Worm (Caenorhabditis elegans) whole organism, L4 larva: ENCODE data around the gene C56E10.3.
A peak's percentile ranks its signal among the peaks of the same experiment; 100 is the strongest.

ENCODE experiments used
- F10B5.3 ChIP-seq: sonication (generic microtip); optimal IDR thresholded peaks from 2 replicates; lab custom pipeline; 2016; ENCODE audit warnings: mild to moderate bottlenecking, missing genetic modification characterization, missing compliant biosample characterization
- F26F4.8 ChIP-seq: fragments of 200-800 bp; sonication (Bioruptor generic); conservative IDR thresholded peaks from 2 replicates; pipeline ENCODE4 v1.3.6; 2022; ENCODE audit warnings: missing genetic modification characterization, missing compliant biosample characterization
- F49E8.2 ChIP-seq: sonication (generic microtip); optimal IDR thresholded peaks from 2 replicates; lab custom pipeline; 2016; ENCODE audit warnings: missing compliant biosample characterization, mild to moderate bottlenecking, missing genetic modification characterization, borderline replicate concordance
- R02D3.7 ChIP-seq: fragments of 150-350 bp; sonication (generic microtip); optimal IDR thresholded peaks from 3 replicates; lab custom pipeline; 2014; ENCODE audit warnings: missing biosample characterization, missing genetic modification characterization
- T20F7.1 ChIP-seq: fragments of 200-800 bp; sonication (Bioruptor generic); optimal IDR thresholded peaks from 2 replicates; lab custom pipeline; 2018; ENCODE audit warnings: mild to moderate bottlenecking, missing genetic modification characterization, missing compliant biosample characterization
- T26A8.4 ChIP-seq: fragments of 200-800 bp; sonication (Bioruptor generic); IDR thresholded peaks from 2 replicates; pipeline ENCODE4 v1.3.6; 2022; ENCODE audit warnings: missing genetic modification characterization, missing compliant biosample characterization
- Y48G9A.11 ChIP-seq: fragments of 200-800 bp; sonication (Bioruptor generic); IDR thresholded peaks from 2 replicates; pipeline ENCODE4 v1.3.6; 2022; ENCODE audit warnings: missing genetic modification reagents, missing genetic modification characterization, missing compliant biosample characterization
- Y75B8A.6 ChIP-seq: fragments of 200-800 bp; sonication (Bioruptor generic); IDR thresholded peaks from 2 replicates; pipeline ENCODE4 v1.3.6; 2022; ENCODE audit warnings: missing genetic modification reagents, missing genetic modification characterization, missing compliant biosample characterization
- attf-4 ChIP-seq: sonication (generic microtip); optimal IDR thresholded peaks from 3 replicates; lab custom pipeline; 2017; ENCODE audit warnings: missing biosample characterization, missing genetic modification characterization
- daf-16 ChIP-seq, 3 experiments: sonication (generic microtip); optimal IDR thresholded peaks; 2 replicates each; lab custom pipeline; 2016 to 2017; ENCODE audit warnings: missing genetic modification characterization in 3 of 3, missing genetic modification reagents in 3 of 3, mild to moderate bottlenecking in 2 of 3, missing compliant biosample characterization in 2 of 3, missing biosample characterization in 1 of 3, moderate library complexity in 1 of 3
- dmd-6 ChIP-seq: fragments of 200-800 bp; sonication (Bioruptor generic); IDR thresholded peaks from 2 replicates; pipeline ENCODE4 v1.3.6; 2022; ENCODE audit warnings: missing genetic modification reagents, missing genetic modification characterization, missing compliant biosample characterization
- dmd-8 ChIP-seq: fragments of 200-800 bp; sonication (Bioruptor generic); IDR thresholded peaks from 2 replicates; pipeline ENCODE4 v1.3.6; 2022; ENCODE audit warnings: missing genetic modification characterization, missing compliant biosample characterization
- dpl-1 ChIP-seq: fragments of 150-350 bp; optimal IDR thresholded peaks from 2 replicates; lab custom pipeline; 2014; ENCODE audit warnings: missing biosample characterization, missing genetic modification reagents, missing genetic modification characterization
- dve-1 ChIP-seq: sonication (generic microtip); optimal IDR thresholded peaks from 2 replicates; lab custom pipeline; 2017; ENCODE audit warnings: antibody characterized with exemption, mild to moderate bottlenecking, missing genetic modification characterization, missing compliant biosample characterization; ENCODE audit not compliant: insufficient read depth
- fkh-10 ChIP-seq: fragments of 150-350 bp; optimal IDR thresholded peaks from 2 replicates; lab custom pipeline; 2014; ENCODE audit warnings: missing biosample characterization, missing genetic modification reagents, missing genetic modification characterization
- fos-1 ChIP-seq: fragments of 150-350 bp; optimal IDR thresholded peaks from 2 replicates; lab custom pipeline; 2014; ENCODE audit warnings: missing biosample characterization, missing genetic modification characterization
- hif-1 ChIP-seq, 2 experiments: sonication (generic microtip); optimal IDR thresholded peaks; 2 replicates each; lab custom pipeline; 2016 to 2017; ENCODE audit warnings: missing compliant biosample characterization in 2 of 2, missing genetic modification characterization in 2 of 2, missing genetic modification reagents in 2 of 2, missing genotype in 2 of 2, mild to moderate bottlenecking in 1 of 2
- hlh-11 ChIP-seq: fragments of 200-800 bp; sonication (Bioruptor generic); optimal IDR thresholded peaks from 2 replicates; lab custom pipeline; 2018; ENCODE audit warnings: mild to moderate bottlenecking, missing genetic modification characterization, missing compliant biosample characterization
- hlh-30 ChIP-seq: sonication (generic microtip); optimal IDR thresholded peaks from 2 replicates; lab custom pipeline; 2017; ENCODE audit warnings: antibody characterized with exemption, mild to moderate bottlenecking, missing genetic modification characterization, missing compliant biosample characterization; ENCODE audit not compliant: insufficient read depth
- lim-7 ChIP-seq: fragments of 200-800 bp; sonication (Bioruptor generic); IDR thresholded peaks from 2 replicates; pipeline ENCODE4 v1.3.6; 2022; ENCODE audit warnings: missing genetic modification characterization, missing compliant biosample characterization
- lin-1 ChIP-seq: fragments of 200-800 bp; sonication (Bioruptor generic); IDR thresholded peaks from 2 replicates; pipeline ENCODE4 v1.3.6; 2022; ENCODE audit warnings: missing genetic modification reagents, missing genetic modification characterization, missing compliant biosample characterization
- lin-29 ChIP-seq: fragments of 200-800 bp; sonication (Bioruptor generic); IDR thresholded peaks from 2 replicates; pipeline ENCODE4 v1.3.6; 2022; ENCODE audit warnings: missing genetic modification reagents, missing genetic modification characterization, missing compliant biosample characterization
- lin-39 ChIP-seq: fragments of 150-350 bp; optimal IDR thresholded peaks from 2 replicates; lab custom pipeline; 2014; ENCODE audit warnings: missing biosample characterization, missing genetic modification reagents, missing genetic modification characterization
- lir-3 ChIP-seq: sonication (generic microtip); optimal IDR thresholded peaks from 2 replicates; lab custom pipeline; 2016; ENCODE audit warnings: mild to moderate bottlenecking, missing genetic modification characterization, missing compliant biosample characterization
- mdl-1 ChIP-seq, 2 experiments: fragments of 150-350 bp in 1 of 2; sonication (generic microtip) in 1 of 2; optimal IDR thresholded peaks; 2 replicates each; lab custom pipeline; 2014 to 2017; ENCODE audit warnings: missing biosample characterization in 2 of 2, missing genetic modification characterization in 2 of 2
- mep-1 ChIP-seq: fragments of 150-350 bp; sonication (generic microtip); optimal IDR thresholded peaks from 3 replicates; lab custom pipeline; 2014; ENCODE audit warnings: missing biosample characterization, missing genetic modification characterization
- mxl-2 ChIP-seq: fragments of 200-800 bp; sonication (Bioruptor generic); conservative IDR thresholded peaks from 2 replicates; pipeline ENCODE4 v1.3.6; 2022; ENCODE audit warnings: missing genetic modification reagents, missing genetic modification characterization, missing compliant biosample characterization
- mxl-3 ChIP-seq: fragments of 200-800 bp; sonication (Bioruptor generic); optimal IDR thresholded peaks from 2 replicates; lab custom pipeline; 2018; ENCODE audit warnings: mild to moderate bottlenecking, missing genetic modification characterization, missing compliant biosample characterization
- nhr-102 ChIP-seq: sonication (generic microtip); optimal IDR thresholded peaks from 2 replicates; lab custom pipeline; 2016; ENCODE audit warnings: mild to moderate bottlenecking, missing genetic modification characterization, moderate library complexity, missing compliant biosample characterization
- nhr-237 ChIP-seq: sonication (generic microtip); optimal IDR thresholded peaks from 2 replicates; lab custom pipeline; 2017; ENCODE audit warnings: missing biosample characterization, missing genetic modification characterization
- nhr-28 ChIP-seq: fragments of 150-350 bp; optimal IDR thresholded peaks from 2 replicates; lab custom pipeline; 2014; ENCODE audit warnings: missing biosample characterization, missing genetic modification characterization
- nhr-48 ChIP-seq: sonication (generic microtip); optimal IDR thresholded peaks from 2 replicates; lab custom pipeline; 2016; ENCODE audit warnings: mild to moderate bottlenecking, missing genetic modification characterization, missing compliant biosample characterization
- nhr-76 ChIP-seq: fragments of 150-350 bp; optimal IDR thresholded peaks from 2 replicates; lab custom pipeline; 2014; ENCODE audit warnings: missing biosample characterization, missing genetic modification characterization
- nhr-77 ChIP-seq: fragments of 150-350 bp; optimal IDR thresholded peaks from 2 replicates; lab custom pipeline; 2014; ENCODE audit warnings: missing biosample characterization, missing genetic modification characterization
- pqm-1 ChIP-seq: sonication (generic microtip); optimal IDR thresholded peaks from 2 replicates; lab custom pipeline; 2017; ENCODE audit warnings: missing biosample characterization, missing genetic modification characterization
- rbr-2 ChIP-seq: sonication (generic microtip); optimal IDR thresholded peaks from 2 replicates; lab custom pipeline; 2016; ENCODE audit warnings: missing genotype, missing genetic modification characterization, missing compliant biosample characterization
- set-16 ChIP-seq: fragments of 200-800 bp; sonication (Bioruptor generic); IDR thresholded peaks from 2 replicates; pipeline ENCODE4 v1.3.6; 2022; ENCODE audit warnings: missing genetic modification reagents, missing genetic modification characterization, missing compliant biosample characterization
- skn-1 ChIP-seq: fragments of 150-350 bp; optimal IDR thresholded peaks from 2 replicates; lab custom pipeline; 2014; ENCODE audit warnings: missing biosample characterization, missing genetic modification characterization
- tra-1 ChIP-seq: fragments of 200-800 bp; sonication (Bioruptor generic); IDR thresholded peaks from 2 replicates; pipeline ENCODE4 v1.3.6; 2022; ENCODE audit warnings: missing genetic modification reagents, missing genetic modification characterization, missing compliant biosample characterization
- unc-130 ChIP-seq: sonication (generic microtip); optimal IDR thresholded peaks from 2 replicates; lab custom pipeline; 2016; ENCODE audit warnings: missing genetic modification reagents, missing genetic modification characterization, missing compliant biosample characterization
- unc-62 ChIP-seq, 3 experiments: fragments of 150-350 bp in 1 of 3; sonication (generic microtip); optimal IDR thresholded peaks in 2 of 3; peaks in 1 of 3; 1 replicate in 1 of 3; 2 replicates in 2 of 3; lab custom pipeline; 2014 to 2017; ENCODE audit warnings: missing biosample characterization in 3 of 3, missing genetic modification characterization in 3 of 3, missing genetic modification reagents in 3 of 3, missing genotype in 1 of 3
- vab-7 ChIP-seq: fragments of 200-800 bp; sonication (Bioruptor generic); IDR thresholded peaks from 2 replicates; pipeline ENCODE4 v1.3.6; 2022; ENCODE audit warnings: missing genetic modification reagents, missing genetic modification characterization, missing compliant biosample characterization
- zfp-3 ChIP-seq: fragments of 200-800 bp; sonication (Bioruptor generic); conservative IDR thresholded peaks from 2 replicates; pipeline ENCODE4 v1.3.6; 2022; ENCODE audit warnings: missing genetic modification reagents, missing genetic modification characterization, missing compliant biosample characterization
- ztf-11 ChIP-seq: fragments of 150-350 bp; optimal IDR thresholded peaks from 2 replicates; lab custom pipeline; 2014; ENCODE audit warnings: missing biosample characterization, missing genetic modification characterization

Gene C56E10.3

ce11 chrX:6646387-6647061 lies 1.1 kb downstream of the C56E10.3 start (continued):
- TF ChIP-seq rbr-2 (tag; lab: Kevin White, UChicago) (no peak), hlh-30 (tag; lab: Kevin White, UChicago) (peak; percentile 57), ztf-11 (tag; lab: Kevin White, UChicago) (no peak), F26F4.8 (GFP tag; lab: Robert Waterston, UW) (no peak), pqm-1 (tag; lab: Kevin White, UChicago) (peak; percentile 55), nhr-237 (tag; lab: Kevin White, UChicago) (no peak), lim-7 (GFP tag; lab: Robert Waterston, UW) (no peak), T20F7.1 (no peak), lin-39 (tag; lab: Kevin White, UChicago) (no peak), daf-16 (GFP tag; optimal IDR thresholded peaks at IDR 0.05; lab: Kevin White, UChicago) (no peak), daf-16 (tag; optimal IDR thresholded peaks at IDR 0.05; lab: Kevin White, UChicago) (peak; percentile 74), mxl-2 (GFP tag; lab: Robert Waterston, UW) (no peak)

ce11 chrX:6649573-6649972 lies 4.1 kb downstream of the C56E10.3 start:
- TF ChIP-seq mxl-3 (GFP tag; lab: Kevin White, UChicago): peak; percentile 76
- no peak for TF ChIP-seq rbr-2 (tag; lab: Kevin White, UChicago)
- no peak for TF ChIP-seq R02D3.7 (tag; lab: Kevin White, UChicago)
- peak; percentile 20 for TF ChIP-seq hlh-30 (tag; lab: Kevin White, UChicago)
- TF ChIP-seq nhr-28 (tag; lab: Kevin White, UChicago): peak; percentile 4

- TF ChIP-seq lir-3 (no peak), dve-1 (tag; lab: Kevin White, UChicago) (peak; percentile 34), Y48G9A.11 (GFP tag; lab: Robert Waterston, UW) (no peak), lin-1 (no peak), nhr-48 (tag; lab: Kevin White, UChicago) (peak; percentile 44), dmd-8 (no peak), nhr-28 (tag; lab: Kevin White, UChicago) (peak; percentile 78), mep-1 (tag; lab: Kevin White, UChicago) (peak; percentile 54), hif-1 (tag; optimal IDR thresholded peaks at IDR 0.05; lab: Kevin White, UChicago) (no peak), fkh-10 (no peak), Y75B8A.6 (GFP tag; lab: Robert Waterston, UW) (no peak), unc-62 (GFP tag; optimal IDR thresholded peaks at IDR 0.05 in 1 of 2; lab: Kevin White, UChicago) (peak in 1 of 2 experiments; percentile 80), unc-62 (tag; optimal IDR thresholded peaks at IDR 0.05; lab: Kevin White, UChicago) (no peak), hlh-30 (tag; lab: Kevin White, UChicago) (peak; percentile 17), pqm-1 (tag; lab: Kevin White, UChicago) (peak; percentile 56), dpl-1 (no peak), ztf-11 (tag; lab: Kevin White, UChicago) (no peak), set-16 (GFP tag; lab: Robert Waterston, UW) (no peak), F10B5.3 (tag; lab: Kevin White, UChicago) (no peak), nhr-77 (tag; lab: Kevin White, UChicago) (peak; percentile 57), tra-1 (GFP tag; lab: Robert Waterston, UW) (no peak), lim-7 (GFP tag; lab: Robert Waterston, UW) (no peak), skn-1 (tag; lab: Kevin White, UChicago) (no peak), nhr-102 (tag; lab: Kevin White, UChicago) (no peak), F49E8.2 (no peak), unc-130 (no peak), fos-1 (tag; lab: Kevin White, UChicago) (no peak), hlh-11 (tag; lab: Kevin White, UChicago) (peak; percentile 75), mdl-1 (tag; optimal IDR thresholded peaks at IDR 0.05; lab: Kevin White, UChicago) (peak in 1 of 2 experiments; percentile 38), vab-7 (GFP tag; lab: Robert Waterston, UW) (no peak), T26A8.4 (GFP tag; lab: Robert Waterston, UW) (no peak), mxl-3 (GFP tag; lab: Kevin White, UChicago) (peak; percentile 14), dmd-6 (GFP tag; lab: Robert Waterston, UW) (peak; percentile 71), zfp-3 (no peak), nhr-76 (tag; lab: Kevin White, UChicago) (no peak), lin-29 (GFP tag; lab: Robert Waterston, UW) (no peak), attf-4 (tag; lab: Kevin White, UChicago) (no peak)
- TF ChIP-seq, all 104 proteins: peak for 12
Measured at ce11 chrX:6653173-6653572, 7.7 kb downstream of the C56E10.3 start.
